Worm (Caenorhabditis elegans): ENCODE results near the gene F46G10.2.

The F46G10.2 gene

DNA sequence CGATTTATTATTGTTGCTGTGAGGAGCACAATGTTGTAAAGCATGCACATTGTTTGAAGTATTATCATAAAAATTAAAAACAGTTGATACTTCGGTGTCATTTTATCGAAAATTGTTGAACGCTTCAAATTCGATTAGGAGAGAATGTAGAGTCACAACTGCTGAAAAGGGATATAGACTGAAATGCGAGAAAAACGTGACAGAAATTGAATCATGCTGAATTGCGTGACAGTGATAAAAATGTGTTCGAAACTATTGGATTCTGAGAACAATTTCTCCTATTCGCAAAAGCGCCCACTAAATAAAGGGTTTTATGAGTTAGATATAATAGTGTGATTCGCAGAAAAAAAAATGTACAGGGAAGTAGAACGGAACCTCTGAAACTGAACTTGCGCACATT lies 14.0 kb upstream of the F46G10.2 start, which contains the start of gene srxa-8:
TSS of gene srxa-8 (minus strand) at position 101 of the 400 bp plus-strand sequence.
- no peak for TF ChIP-seq unc-62 (GFP tag; optimal IDR thresholded peaks at IDR 0.05)

- TF ChIP-seq unc-62 (GFP tag; optimal IDR thresholded peaks at IDR 0.05) = no peak
Measured at ce11 chrX:13310763-13311162, 12.0 kb upstream of the F46G10.2 start.

ce11 chrX:13311641-13312423 lies 10.9 kb upstream of the F46G10.2 start, which contains the start of gene F46G10.1:
TSS of gene F46G10.1 (minus strand) at chrX:13311755.
- TF ChIP-seq unc-62 (GFP tag; optimal IDR thresholded peaks at IDR 0.05) = no peak

DNA sequence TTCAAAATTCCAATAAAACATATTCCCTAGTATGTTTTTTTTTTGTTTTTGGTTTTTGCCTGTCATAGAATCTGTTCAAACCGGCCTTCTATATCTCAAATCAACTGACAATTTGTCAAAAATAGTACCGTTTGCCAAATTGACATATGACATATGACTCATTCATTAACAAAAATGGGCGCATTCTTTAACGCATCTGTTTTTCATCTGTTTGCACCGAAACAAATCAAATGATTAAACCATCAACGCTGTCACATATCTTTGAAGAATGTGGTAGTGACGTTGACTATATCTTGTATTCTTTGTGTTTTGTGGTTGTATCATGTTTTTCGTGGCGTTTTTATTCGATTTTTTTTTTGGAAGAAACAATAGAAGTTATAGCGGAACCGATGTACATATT lies 7.7 kb upstream of the F46G10.2 start:
- TF ChIP-seq unc-62 (GFP tag; optimal IDR thresholded peaks at IDR 0.05) = no peak

DNA sequence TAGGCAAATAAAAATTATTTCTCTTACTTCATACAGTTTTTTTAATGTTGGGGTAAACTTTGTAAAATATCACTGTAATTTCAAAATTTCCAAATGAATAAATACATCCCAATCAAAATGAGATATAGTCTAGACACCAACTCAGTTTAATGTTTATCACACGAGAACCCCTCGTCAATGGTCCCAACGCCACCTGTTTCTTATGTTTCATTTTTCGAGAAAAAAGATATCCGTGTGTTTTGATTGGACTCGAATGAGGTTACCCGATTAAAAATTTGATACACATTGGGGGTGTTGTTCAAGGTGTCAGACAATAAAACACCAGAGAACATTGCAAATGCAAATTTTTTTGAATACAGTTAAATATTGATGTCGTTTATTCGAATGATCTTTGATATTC lies 5.2 kb upstream of the F46G10.2 start:
- no peak for TF ChIP-seq unc-62 (GFP tag; optimal IDR thresholded peaks at IDR 0.05)

DNA sequence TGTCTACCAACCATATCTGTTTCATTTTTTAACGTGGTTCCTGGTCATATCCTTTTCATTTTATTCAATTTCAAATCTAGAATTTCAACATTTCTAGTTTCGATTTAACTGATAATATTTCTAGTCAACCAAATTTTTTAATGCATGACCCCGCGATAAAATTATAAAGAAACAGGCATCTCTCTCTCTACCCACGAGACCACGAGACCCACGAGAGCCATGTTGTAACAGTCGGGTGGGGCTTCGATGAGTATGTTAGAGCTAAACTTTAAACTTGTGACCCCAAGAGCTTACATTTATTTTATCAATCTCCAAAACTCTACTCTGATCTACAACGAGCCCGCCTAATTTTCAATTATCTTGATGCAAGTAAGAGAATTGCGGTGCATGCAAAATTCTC lies 4.4 kb upstream of the F46G10.2 start:
- no peak for TF ChIP-seq unc-62 (GFP tag; optimal IDR thresholded peaks at IDR 0.05)

DNA sequence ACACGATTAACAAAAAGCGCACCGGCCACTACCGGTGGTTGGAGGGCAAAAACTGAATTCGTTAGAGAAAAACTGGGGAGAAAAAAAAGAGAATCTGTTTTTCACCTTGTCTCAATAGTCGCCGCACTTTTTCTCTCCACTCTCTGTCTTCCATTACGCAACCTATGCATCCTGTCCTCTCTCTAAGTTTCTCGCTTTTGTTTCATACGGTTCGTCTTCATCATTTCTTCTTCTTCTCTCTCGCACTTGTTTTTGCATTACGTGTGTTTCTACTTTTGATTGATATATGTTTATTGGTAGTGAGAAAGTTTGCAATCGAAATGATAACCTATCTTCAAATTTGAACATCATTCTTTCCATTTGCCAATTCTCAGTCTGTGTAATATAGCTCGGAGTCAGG lies 2.2 kb upstream of the F46G10.2 start:
- TF ChIP-seq unc-62 (GFP tag; optimal IDR thresholded peaks at IDR 0.05) = no peak

ce11 chrX:13323697-13324096 lies 934 bp downstream of the F46G10.2 start:
- TF ChIP-seq unc-62 (GFP tag; optimal IDR thresholded peaks at IDR 0.05) = no peak

- no peak for TF ChIP-seq unc-62 (GFP tag; optimal IDR thresholded peaks at IDR 0.05)
Measured at ce11 chrX:13324326-13324725, 1.6 kb downstream of the F46G10.2 start.

DNA sequence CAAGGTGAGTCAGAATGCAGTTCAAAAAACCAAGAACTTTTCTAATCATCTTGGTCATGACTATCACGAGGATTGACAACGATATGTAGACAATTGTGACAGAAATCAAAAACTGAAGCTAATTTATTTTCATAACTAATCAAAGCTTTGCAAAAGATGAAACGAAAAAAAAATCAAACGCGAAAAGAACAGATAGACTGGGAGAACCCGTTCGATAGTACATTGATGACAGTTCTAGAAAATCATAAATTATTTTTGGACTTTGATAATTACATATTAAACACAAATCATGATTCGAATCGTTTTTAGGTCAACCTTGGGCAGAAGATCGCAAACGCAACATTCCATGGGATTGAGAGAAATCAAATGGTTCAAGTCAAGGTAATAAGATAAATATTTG lies 2.3 kb downstream of the F46G10.2 start:
- TF ChIP-seq unc-62 (GFP tag; optimal IDR thresholded peaks at IDR 0.05) = no peak

DNA sequence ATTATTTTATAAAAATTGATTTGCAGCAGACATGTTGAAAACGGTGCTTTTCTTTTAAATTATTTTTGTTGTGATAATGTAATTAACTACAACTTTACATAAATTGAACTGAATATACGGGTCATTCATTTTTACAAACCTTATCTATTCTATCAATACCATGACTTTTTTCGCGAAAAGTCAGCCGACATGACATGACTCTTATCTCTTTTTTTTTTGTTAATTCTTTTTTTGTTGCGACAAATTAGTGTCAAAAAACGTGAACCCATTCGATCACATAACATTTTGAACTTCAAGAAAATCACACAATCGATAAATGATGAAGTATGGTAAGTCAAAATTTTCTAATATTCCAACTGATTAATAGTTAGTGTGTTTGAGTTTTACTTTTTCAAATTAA lies 5.3 kb downstream of the F46G10.2 start, which contains the start of gene sir-2.2:
TSS of gene sir-2.2 (plus strand) at position 34 of the 400 bp plus-strand sequence.
- no peak for TF ChIP-seq unc-62 (GFP tag; optimal IDR thresholded peaks at IDR 0.05)

- TF ChIP-seq unc-62 (GFP tag; optimal IDR thresholded peaks at IDR 0.05) = no peak
Measured at ce11 chrX:13328868-13329267, 6.1 kb downstream of the F46G10.2 start.

DNA sequence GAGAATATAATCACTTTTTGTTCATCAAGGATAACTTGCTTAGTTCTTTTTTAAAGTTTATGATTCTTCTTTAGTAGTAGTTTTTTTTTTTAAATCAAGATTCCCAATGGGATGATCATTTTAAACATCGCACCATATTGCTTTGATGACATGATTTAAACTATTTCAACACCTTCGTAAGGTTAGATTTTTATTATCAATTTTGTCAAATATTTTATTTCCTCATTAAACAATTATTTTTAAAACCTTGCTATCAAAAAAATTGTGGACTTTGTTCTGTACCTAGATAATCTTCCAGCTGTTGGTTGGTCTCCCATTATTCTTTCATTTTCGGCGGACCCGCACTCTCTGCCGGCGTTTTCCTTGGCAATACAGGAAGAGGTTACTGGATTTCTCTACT lies 8.6 kb downstream of the F46G10.2 start, which contains the start of gene sir-2.3:
TSS of gene sir-2.3 (plus strand) at position 301 of the 400 bp plus-strand sequence.
- TF ChIP-seq unc-62 (GFP tag; optimal IDR thresholded peaks at IDR 0.05) = no peak

- no peak for TF ChIP-seq unc-62 (GFP tag; optimal IDR thresholded peaks at IDR 0.05)
Measured at ce11 chrX:13333835-13334234, 11.1 kb downstream of the F46G10.2 start, which contains the start of gene F46G10.4. TSS of gene F46G10.4 (plus strand) at chrX:13334046.

DNA sequence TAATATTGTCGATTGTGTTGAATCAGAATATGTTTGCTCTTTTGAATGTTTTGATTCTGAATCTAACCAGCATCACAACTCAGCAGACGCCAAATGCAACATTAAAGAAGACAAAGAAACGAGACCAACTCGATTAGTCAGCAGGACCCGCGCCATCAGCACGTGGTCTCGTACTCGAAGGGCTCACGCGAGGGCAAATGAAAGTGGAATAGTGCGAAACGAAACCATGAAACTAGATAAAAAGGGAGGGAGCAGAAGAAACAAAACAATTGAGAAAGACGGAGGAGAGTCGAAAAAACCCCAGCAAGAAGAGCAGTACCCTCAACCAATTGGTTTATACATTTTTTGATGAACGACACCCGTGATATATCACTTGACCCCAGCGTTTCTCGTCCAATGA lies 14.2 kb downstream of the F46G10.2 start:
- TF ChIP-seq unc-62 (GFP tag; optimal IDR thresholded peaks at IDR 0.05) = no peak

ce11 chrX:13337728-13338127 lies 15.0 kb downstream of the F46G10.2 start, which contains the start of gene ptr-24:
TSS of gene ptr-24 (plus strand) at chrX:13338028.
- no peak for TF ChIP-seq unc-62 (GFP tag; optimal IDR thresholded peaks at IDR 0.05)

- no peak for TF ChIP-seq unc-62 (GFP tag; optimal IDR thresholded peaks at IDR 0.05)
Measured at ce11 chrX:13339029-13339626, 16.4 kb downstream of the F46G10.2 start.
